Worm (Caenorhabditis elegans) whole organism, young adult: ENCODE data around the gene R07B7.9.

Experiments used
- B0261.1 ChIP-seq: sonication (generic microtip); optimal IDR thresholded peaks from 2 replicates; lab custom pipeline; 2016; ENCODE audit warnings: mild to moderate bottlenecking, missing genetic modification characterization, moderate library complexity, missing compliant biosample characterization
- C17E4.6 ChIP-seq: fragments of 200-800 bp; sonication (Bioruptor generic); IDR thresholded peaks from 2 replicates; pipeline ENCODE4 v1.3.6; 2022; ENCODE audit warnings: missing genetic modification reagents, missing genetic modification characterization, missing compliant biosample characterization
- F33H1.4 ChIP-seq: fragments of 200-800 bp; sonication (Bioruptor generic); IDR thresholded peaks from 2 replicates; pipeline ENCODE4 v1.3.6; 2022; ENCODE audit warnings: missing genetic modification reagents, missing genetic modification characterization, missing compliant biosample characterization
- F49E8.2 ChIP-seq: sonication (generic microtip); optimal IDR thresholded peaks from 3 replicates; lab custom pipeline; 2017; ENCODE audit warnings: missing genetic modification characterization, mild to moderate bottlenecking, missing compliant biosample characterization, antibody characterized with exemption, moderate library complexity; ENCODE audit not compliant: insufficient read depth
- F55B11.4 ChIP-seq: sonication (generic microtip); optimal IDR thresholded peaks from 2 replicates; lab custom pipeline; 2016; ENCODE audit warnings: missing compliant biosample characterization, missing genetic modification characterization, borderline replicate concordance; ENCODE audit not compliant: insufficient read depth
- Y53F4B.3 ChIP-seq: fragments of 200-800 bp; sonication (Bioruptor generic); IDR thresholded peaks from 2 replicates; pipeline ENCODE4 v1.3.6; 2022; ENCODE audit warnings: missing genetic modification reagents, missing genetic modification characterization, missing compliant biosample characterization
- athp-1 ChIP-seq: sonication (generic microtip); optimal IDR thresholded peaks from 2 replicates; lab custom pipeline; 2017; ENCODE audit warnings: mild to moderate bottlenecking, missing genetic modification characterization, missing compliant biosample characterization
- attf-5 ChIP-seq: fragments of 200-800 bp; sonication (Bioruptor generic); optimal IDR thresholded peaks from 2 replicates; lab custom pipeline; 2018; ENCODE audit warnings: mild to moderate bottlenecking, missing genetic modification characterization, missing compliant biosample characterization
- bed-1 ChIP-seq: fragments of 200-800 bp; sonication (Bioruptor generic); IDR thresholded peaks from 2 replicates; pipeline ENCODE4 v1.3.6; 2022; ENCODE audit warnings: missing genetic modification reagents, missing genetic modification characterization, missing compliant biosample characterization
- cebp-1 ChIP-seq, 2 experiments: fragments of 200-800 bp in 1 of 2; sonication (Bioruptor generic) in 1 of 2; sonication (generic microtip) in 1 of 2; IDR thresholded peaks in 1 of 2; optimal IDR thresholded peaks in 1 of 2; 2 replicates each; pipeline versions ENCODE4 v1.3.6 to Lab custom; 2017 to 2022; ENCODE audit warnings: missing compliant biosample characterization in 2 of 2, missing genetic modification characterization in 2 of 2, mild to moderate bottlenecking in 1 of 2, missing genetic modification reagents in 1 of 2, moderate library complexity in 1 of 2
- dox-1 ChIP-seq: fragments of 200-800 bp; sonication (Bioruptor generic); IDR thresholded peaks from 2 replicates; pipeline ENCODE4 v1.3.6; 2022; ENCODE audit warnings: missing genetic modification reagents, missing genetic modification characterization, missing compliant biosample characterization
- dpl-1 ChIP-seq: fragments of 150-350 bp; optimal IDR thresholded peaks from 2 replicates; lab custom pipeline; 2014; ENCODE audit warnings: missing biosample characterization, missing genetic modification reagents, missing genetic modification characterization
- efl-1 ChIP-seq: fragments of 150-350 bp; optimal IDR thresholded peaks from 2 replicates; lab custom pipeline; 2014; ENCODE audit warnings: missing biosample characterization, missing genetic modification reagents, missing genetic modification characterization
- fkh-3 ChIP-seq: sonication (generic microtip); optimal IDR thresholded peaks from 2 replicates; lab custom pipeline; 2016; ENCODE audit warnings: mild to moderate bottlenecking, missing genetic modification characterization, missing compliant biosample characterization
- gei-17 ChIP-seq: fragments of 200-800 bp; sonication (Bioruptor generic); optimal IDR thresholded peaks from 2 replicates; lab custom pipeline; 2018; ENCODE audit warnings: mild to moderate bottlenecking, missing genetic modification characterization, missing compliant biosample characterization
- lin-35 ChIP-seq, 3 experiments: fragments of 150-350 bp in 2 of 3; sonication (generic microtip) in 1 of 3; optimal IDR thresholded peaks; 2 replicates each; lab custom pipeline; 2014 to 2018; ENCODE audit warnings: missing biosample characterization in 3 of 3, missing genetic modification characterization in 3 of 3, missing genetic modification reagents in 3 of 3
- lin-54 ChIP-seq: fragments of 200-800 bp; sonication (Bioruptor generic); optimal IDR thresholded peaks from 2 replicates; lab custom pipeline; 2018; ENCODE audit warnings: mild to moderate bottlenecking, missing genetic modification characterization, missing compliant biosample characterization
- lsl-1 ChIP-seq: fragments of 200-800 bp; sonication (Bioruptor generic); optimal IDR thresholded peaks from 2 replicates; lab custom pipeline; 2018; ENCODE audit warnings: mild to moderate bottlenecking, missing genetic modification characterization, moderate library complexity, missing compliant biosample characterization
- madf-6 ChIP-seq: fragments of 200-800 bp; sonication (Bioruptor generic); IDR thresholded peaks from 2 replicates; pipeline ENCODE4 v1.3.6; 2022; ENCODE audit warnings: missing genetic modification reagents, missing genetic modification characterization, missing compliant biosample characterization
- mcd-1 ChIP-seq: fragments of 200-800 bp; sonication (Bioruptor generic); IDR thresholded peaks from 2 replicates; pipeline ENCODE4 v1.3.6; 2022; ENCODE audit warnings: missing genetic modification reagents, missing genetic modification characterization, missing compliant biosample characterization
- mes-4 ChIP-seq: sonication (generic microtip); optimal IDR thresholded peaks from 2 replicates; lab custom pipeline; 2016; ENCODE audit warnings: missing genotype, missing genetic modification characterization, missing compliant biosample characterization
- nfya-1 ChIP-seq: sonication (generic microtip); optimal IDR thresholded peaks from 2 replicates; lab custom pipeline; 2017; ENCODE audit warnings: antibody characterized with exemption, missing compliant biosample characterization, missing genetic modification characterization, borderline replicate concordance; ENCODE audit not compliant: insufficient read depth
- nhr-80 ChIP-seq: sonication (generic microtip); optimal IDR thresholded peaks from 2 replicates; lab custom pipeline; 2016; ENCODE audit warnings: missing genetic modification characterization, missing compliant biosample characterization
- pbrm-1 ChIP-seq: fragments of 200-800 bp; sonication (Bioruptor generic); IDR thresholded peaks from 2 replicates; pipeline ENCODE4 v1.3.6; 2022; ENCODE audit warnings: missing genetic modification reagents, missing genetic modification characterization, missing compliant biosample characterization
- repo-1 ChIP-seq: sonication (generic microtip); optimal IDR thresholded peaks from 2 replicates; lab custom pipeline; 2017; ENCODE audit warnings: mild to moderate bottlenecking, missing genetic modification characterization, missing compliant biosample characterization
- rpc-1 ChIP-seq, 2 experiments: fragments of 150-350 bp in 1 of 2; sonication (generic microtip) in 1 of 2; optimal IDR thresholded peaks; 2 replicates each; lab custom pipeline; 2014 to 2018; ENCODE audit warnings: missing biosample characterization in 1 of 2, missing genetic modification characterization in 1 of 2, missing genetic modification reagents in 1 of 2, missing genotype in 1 of 2
- sea-2 ChIP-seq: fragments of 200-800 bp; sonication (Bioruptor generic); IDR thresholded peaks from 2 replicates; pipeline ENCODE4 v1.3.6; 2022; ENCODE audit warnings: missing genetic modification characterization, missing compliant biosample characterization
- snpc-1.1 ChIP-seq: sonication (generic microtip); optimal IDR thresholded peaks from 2 replicates; lab custom pipeline; 2017; ENCODE audit warnings: missing genetic modification characterization, mild to moderate bottlenecking, missing compliant biosample characterization, antibody characterized with exemption, moderate library complexity, missing genotype, missing genetic modification reagents; ENCODE audit not compliant: insufficient read depth
- snpc-3.4 ChIP-seq: sonication (generic microtip); optimal IDR thresholded peaks from 2 replicates; lab custom pipeline; 2017; ENCODE audit warnings: missing genetic modification characterization, mild to moderate bottlenecking, missing compliant biosample characterization, antibody characterized with exemption, moderate library complexity, missing genotype, missing genetic modification reagents
- snpc-4 ChIP-seq, 5 experiments: fragments of 150-350 bp in 1 of 5; sonication (generic microtip) in 4 of 5; optimal IDR thresholded peaks; 2 replicates each; lab custom pipeline; 2014 to 2018; ENCODE audit warnings: missing genetic modification characterization in 5 of 5, missing biosample characterization in 3 of 5, antibody characterized with exemption in 2 of 5, mild to moderate bottlenecking in 2 of 5, missing compliant biosample characterization in 2 of 5, missing genotype in 2 of 5, moderate library complexity in 2 of 5, missing genetic modification reagents in 1 of 5
- unc-130 ChIP-seq: sonication (generic microtip); optimal IDR thresholded peaks from 2 replicates; lab custom pipeline; 2016; ENCODE audit warnings: missing genetic modification reagents, missing genetic modification characterization, missing compliant biosample characterization

Gene R07B7.9

DNA sequence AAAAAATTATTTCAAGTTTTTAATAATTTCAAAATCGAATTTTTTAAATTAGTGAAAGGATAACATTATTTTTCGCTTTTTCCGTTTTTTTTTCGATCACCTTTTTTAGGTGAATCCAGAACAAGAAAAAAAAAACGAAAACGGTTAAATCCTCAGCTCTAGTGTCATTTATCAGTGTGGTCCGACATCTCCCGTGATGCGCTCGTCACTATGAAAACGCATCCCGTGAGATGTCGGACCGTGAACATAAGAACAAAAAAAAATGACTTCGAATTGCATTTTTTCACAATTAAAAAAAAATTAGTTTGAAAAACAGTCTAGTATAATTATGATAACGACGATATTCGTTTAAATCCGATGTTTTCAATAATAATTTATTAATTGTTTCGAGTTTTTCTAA, 32.4 kb downstream of the R07B7.9 start:
- no peak for TF ChIP-seq fkh-3 (tag; lab: Kevin White, UChicago)
- TF ChIP-seq mes-4 (tag; lab: Kevin White, UChicago): no peak
- peak; percentile 88 for TF ChIP-seq snpc-1.1 (tag; lab: Kevin White, UChicago)
- peak; percentile 78 for TF ChIP-seq snpc-4 (GFP tag; optimal IDR thresholded peaks at IDR 0.05; lab: Kevin White, UChicago)
- peak in 3 of 4 experiments; percentile 54 to 77 (median 69) for TF ChIP-seq snpc-4 (tag; optimal IDR thresholded peaks at IDR 0.05; lab: Kevin White, UChicago)
- TF ChIP-seq Y53F4B.3: no peak
- TF ChIP-seq nhr-80 (tag; lab: Kevin White, UChicago): no peak
- no peak for TF ChIP-seq repo-1 (tag; lab: Kevin White, UChicago)
- TF ChIP-seq F55B11.4 (tag; lab: Kevin White, UChicago): no peak
- no peak for TF ChIP-seq bed-1
- TF ChIP-seq nfya-1: no peak

- TF ChIP-seq unc-130 (GFP tag; lab: Kevin White, UChicago) (no peak), C17E4.6 (no peak), F49E8.2 (no peak), bed-1 (no peak), cebp-1 (GFP tag; IDR thresholded peaks at IDR 0.05; lab: Robert Waterston, UW) (no peak), cebp-1 (tag; optimal IDR thresholded peaks at IDR 0.05; lab: Kevin White, UChicago) (no peak), B0261.1 (tag; lab: Kevin White, UChicago) (no peak), rpc-1 (optimal IDR thresholded peaks at IDR 0.05; lab: Kevin White, UChicago) (no peak), rpc-1 (tag; optimal IDR thresholded peaks at IDR 0.05; lab: Kevin White, UChicago) (no peak), lsl-1 (GFP tag; lab: Kevin White, UChicago) (no peak), sea-2 (GFP tag; lab: Robert Waterston, UW) (no peak)
Measured at ce11 chrV:12045132-12045531, 35.0 kb downstream of the R07B7.9 start, which contains the start of gene F10C2.5. Gene F10C2.5, plus strand, starts transcription at chrV:12045432.

- TF ChIP-seq efl-1 (GFP tag; lab: Kevin White, UChicago) (peak; percentile 86), mcd-1 (GFP tag; lab: Robert Waterston, UW) (peak; percentile 85), lin-35 (GFP tag; optimal IDR thresholded peaks at IDR 0.05; lab: Kevin White, UChicago) (peak in 1 of 3 experiments; percentile 55), snpc-3.4 (tag; lab: Kevin White, UChicago) (peak; percentile 39), F33H1.4 (GFP tag; lab: Robert Waterston, UW) (peak; percentile 11; the same call in 1 of the 2 replicates), lin-54 (GFP tag; lab: Kevin White, UChicago) (peak; percentile 88), madf-6 (GFP tag; lab: Robert Waterston, UW) (peak; percentile 60; the same call in 1 of the 2 replicates), dpl-1 (GFP tag; lab: Kevin White, UChicago) (peak; percentile 81), C17E4.6 (no peak), pbrm-1 (no peak), nfya-1 (no peak), attf-5 (peak; percentile 86), lsl-1 (GFP tag; lab: Kevin White, UChicago) (peak; percentile 21), dox-1 (GFP tag; lab: Robert Waterston, UW) (peak; percentile 44; the same call in 1 of the 2 replicates), athp-1 (tag; lab: Kevin White, UChicago) (peak; percentile 14), gei-17 (GFP tag; lab: Kevin White, UChicago) (no peak), snpc-4 (GFP tag; optimal IDR thresholded peaks at IDR 0.05; lab: Kevin White, UChicago) (no peak), snpc-4 (tag; optimal IDR thresholded peaks at IDR 0.05; lab: Kevin White, UChicago) (peak in 2 of 4 experiments; percentile 5 to 40)
Measured at ce11 chrV:12040823-12041606, 39.2 kb downstream of the R07B7.9 start, which contains the start of the genes kup-1 and F10C2.4. Gene kup-1, minus strand, starts transcription at chrV:12040873. Gene F10C2.4, plus strand, starts transcription at chrV:12041556.
